Worm (Caenorhabditis elegans): ENCODE data around the gene cest-16.

ce11 chrX:6319546-6319945, 19.8 kb downstream of the cest-16 start, which contains the start of gene chtb-3:
- no peak for TF ChIP-seq unc-130 (tag; optimal IDR thresholded peaks at IDR 0.05)
- TF ChIP-seq ama-1 (optimal IDR thresholded peaks at IDR 0.05) = no peak
- TF ChIP-seq aha-1 (tag; optimal IDR thresholded peaks at IDR 0.05) = no peak
- TF ChIP-seq ztf-4 (tag; optimal IDR thresholded peaks at IDR 0.05) = no peak
- TF ChIP-seq C04F5.9 (tag; optimal IDR thresholded peaks at IDR 0.05) = no peak
- no peak for TF ChIP-seq snpc-4 (tag; optimal IDR thresholded peaks at IDR 0.05)
- TF ChIP-seq elt-3 (tag; optimal IDR thresholded peaks at IDR 0.05) = no peak
- TF ChIP-seq nhr-19 (GFP tag; conservative IDR thresholded peaks at IDR 0.05) = no peak
- TF ChIP-seq pag-3 (tag; optimal IDR thresholded peaks at IDR 0.05; ENCODE audit: borderline replicate concordance, insufficient read depth) = no peak
- TF ChIP-seq tbx-2 (tag; optimal IDR thresholded peaks at IDR 0.05) = no peak
- TF ChIP-seq nhr-11 (tag; optimal IDR thresholded peaks at IDR 0.05) = no peak
- TF ChIP-seq pqm-1 (tag; optimal IDR thresholded peaks at IDR 0.05) = no peak
- no peak for TF ChIP-seq tlp-1 (tag; optimal IDR thresholded peaks at IDR 0.05)
